Fruit fly (Drosophila melanogaster) whole organism: ENCODE measurements around the gene RunxB.
"Not testable (repeated sequence)": the region's sequence is repeated elsewhere in the genome, so short reads cannot be mapped to it uniquely, and the experiment has no call there.

Experiments
- CG8478 ChIP-seq: fragments of >200 bp; optimal IDR thresholded peaks from 2 replicates; lab custom pipeline; 2018; ENCODE audit warnings: inconsistent platforms
- Dll ChIP-seq: fragments of >200 bp; optimal IDR thresholded peaks from 2 replicates; lab custom pipeline; 2017
- EcR ChIP-seq, 2 experiments: fragments of >200 bp; optimal IDR thresholded peaks; 2 replicates each; lab custom pipeline; 2017; ENCODE audit warnings: missing biosample characterization in 2 of 2, missing genetic modification characterization in 2 of 2, missing genetic modification reagents in 2 of 2
- pan ChIP-seq: fragments of >200 bp; optimal IDR thresholded peaks from 2 replicates; lab custom pipeline; 2017
- psq ChIP-seq: fragments of >200 bp; optimal IDR thresholded peaks from 2 replicates; lab custom pipeline; 2017
- usp ChIP-seq: fragments of >200 bp; optimal IDR thresholded peaks from 2 replicates; lab custom pipeline; 2017; ENCODE audit warnings: missing biosample characterization, missing genetic modification characterization, mixed read lengths

The RunxB gene

dm6 chrX:20519696-20520373 lies 18.5 kb upstream of the RunxB start:
- TF ChIP-seq usp (GFP tag; lab: Kevin White, UChicago) (no peak), Dll (lab: Kevin White, UChicago) (no peak), psq (lab: Kevin White, UChicago) (no peak), pan (lab: Kevin White, UChicago) (no peak), EcR (GFP tag; optimal IDR thresholded peaks at IDR 0.05; lab: Kevin White, UChicago) (no peak)

DNA sequence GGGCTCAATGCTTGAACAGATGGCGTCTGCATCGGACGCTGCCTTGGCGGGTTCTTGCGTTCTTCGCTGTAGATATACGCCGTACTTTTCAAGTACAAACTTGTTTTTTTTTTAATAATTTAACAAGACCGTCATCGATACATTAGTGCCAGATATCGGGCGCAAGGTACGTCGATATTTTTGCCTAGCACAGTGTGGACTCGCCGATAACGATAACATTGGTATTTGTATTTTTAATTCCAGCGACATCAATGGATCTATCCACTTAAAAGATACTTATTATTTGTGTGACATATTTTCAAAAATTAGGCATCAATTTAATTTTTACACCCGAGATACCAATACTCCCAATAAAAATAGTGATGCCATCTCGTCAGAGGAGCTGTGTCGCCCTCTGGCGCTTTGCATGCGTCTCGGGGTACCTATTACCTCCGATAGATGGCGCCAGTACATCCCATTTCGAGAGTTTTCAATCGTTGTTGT lies 13.5 kb upstream of the RunxB start, which contains the start of gene Tak1:
Gene Tak1 (minus strand): TSS at position 175 of the 483 bp plus-strand sequence.
- no peak for TF ChIP-seq usp (GFP tag; lab: Kevin White, UChicago)
- TF ChIP-seq CG8478 (lab: Kevin White, UChicago) = no peak
- TF ChIP-seq psq (lab: Kevin White, UChicago) = no peak
- TF ChIP-seq pan (lab: Kevin White, UChicago) = no peak

DNA sequence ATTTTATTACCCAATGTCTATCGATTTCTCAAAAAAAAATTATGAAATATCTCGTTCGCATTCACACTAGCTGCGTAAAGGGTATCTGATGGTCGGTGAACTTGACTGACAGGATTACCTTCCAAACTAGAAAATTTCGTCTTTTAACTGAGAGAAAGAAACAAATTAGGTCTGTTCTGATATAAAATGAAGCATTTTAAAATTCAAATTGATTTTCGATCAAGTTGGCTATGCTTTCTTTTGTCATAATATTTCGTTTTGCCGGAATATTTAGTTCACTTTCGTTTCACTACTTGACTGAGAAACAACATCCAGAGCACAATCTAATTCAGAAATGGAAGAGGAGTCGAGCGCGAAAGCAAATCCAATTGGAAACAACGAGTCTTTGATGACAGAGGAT lies 11.0 kb upstream of the RunxB start, which contains the start of gene CG42579:
Gene CG42579 (plus strand): TSS at position 301 of the 400 bp plus-strand sequence.
- TF ChIP-seq psq (lab: Kevin White, UChicago); pan (lab: Kevin White, UChicago); usp (GFP tag; lab: Kevin White, UChicago): not testable (repeated sequence)

- TF ChIP-seq usp (GFP tag; lab: Kevin White, UChicago) = no peak
- no peak for TF ChIP-seq pan (lab: Kevin White, UChicago)
- no peak for TF ChIP-seq psq (lab: Kevin White, UChicago)
- no peak for TF ChIP-seq Dll (lab: Kevin White, UChicago)
Measured at dm6 chrX:20536112-20536511, 2.2 kb upstream of the RunxB start.

dm6 chrX:20559582-20559981 lies 21.3 kb downstream of the RunxB start:
- no peak for TF ChIP-seq Dll (lab: Kevin White, UChicago)
- no peak for TF ChIP-seq CG8478 (lab: Kevin White, UChicago)
- no peak for TF ChIP-seq usp (GFP tag; lab: Kevin White, UChicago)
- no peak for TF ChIP-seq pan (lab: Kevin White, UChicago)
- no peak for TF ChIP-seq EcR (GFP tag; optimal IDR thresholded peaks at IDR 0.05; lab: Kevin White, UChicago)
- no peak for TF ChIP-seq psq (lab: Kevin White, UChicago)

DNA sequence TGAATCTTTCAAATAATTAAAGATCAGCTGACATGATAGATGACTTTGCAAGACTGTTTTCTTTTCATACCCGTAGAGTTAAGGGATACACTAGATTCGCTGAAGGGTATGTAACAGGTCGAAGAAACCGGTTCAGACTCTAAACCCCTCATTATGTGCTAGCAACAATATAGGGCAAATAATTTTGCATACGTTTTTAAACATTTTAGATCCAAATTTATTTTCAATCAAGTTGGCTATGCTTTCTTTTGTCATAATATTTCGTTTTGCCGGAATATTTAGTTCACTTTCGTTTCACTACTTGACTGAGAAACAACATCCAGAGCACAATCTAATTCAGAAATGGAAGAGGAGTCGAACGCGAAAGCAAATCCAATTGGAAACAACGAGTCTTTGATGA lies 35.7 kb downstream of the RunxB start, which contains the start of gene CG42580:
Gene CG42580 (plus strand): TSS at position 301 of the 400 bp plus-strand sequence.
- not testable (repeated sequence) for TF ChIP-seq CG8478 (lab: Kevin White, UChicago); usp (GFP tag; lab: Kevin White, UChicago); EcR (GFP tag; optimal IDR thresholded peaks at IDR 0.05; lab: Kevin White, UChicago)

DNA sequence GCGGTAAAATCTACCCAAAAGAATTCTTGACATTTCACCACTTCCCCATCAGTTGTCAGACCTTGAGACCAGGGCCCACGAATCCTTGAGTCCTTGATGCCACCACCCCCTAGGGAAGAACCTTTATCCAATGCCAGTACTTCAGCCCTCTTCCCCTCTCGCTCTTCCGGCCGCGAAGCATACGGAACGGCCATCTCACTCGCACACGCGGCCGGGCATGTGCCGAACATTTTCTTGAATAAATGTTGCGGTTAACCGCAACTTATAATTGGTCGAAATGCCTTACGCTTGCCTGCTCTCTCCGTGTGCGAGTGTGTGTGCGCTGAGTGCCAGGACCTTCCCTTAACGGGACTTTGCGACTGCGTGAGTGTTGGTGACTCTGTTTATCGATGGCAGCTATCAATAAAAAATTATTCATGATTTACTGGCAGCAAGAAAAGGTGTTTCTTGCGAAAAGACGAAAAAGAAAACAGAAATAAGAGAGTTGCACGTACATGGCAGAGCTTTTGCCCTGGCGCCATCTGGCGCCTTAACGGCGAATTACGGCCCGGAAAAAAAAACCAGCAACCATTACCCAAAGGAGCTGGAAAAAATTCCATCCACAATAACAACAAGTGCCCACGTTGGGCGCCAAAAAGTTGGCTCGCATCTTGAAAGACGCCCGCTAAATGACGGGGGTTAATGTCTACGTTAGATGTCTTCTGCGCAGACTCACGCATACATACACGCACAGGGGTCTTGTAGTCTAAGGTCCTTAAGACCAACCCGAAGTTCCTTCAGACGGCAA lies 44.7 kb downstream of the RunxB start:
- no peak for TF ChIP-seq psq (lab: Kevin White, UChicago)
- no peak for TF ChIP-seq usp (GFP tag; lab: Kevin White, UChicago)
- no peak for TF ChIP-seq CG8478 (lab: Kevin White, UChicago)
- no peak for TF ChIP-seq EcR (GFP tag; optimal IDR thresholded peaks at IDR 0.05; lab: Kevin White, UChicago)
- no peak for TF ChIP-seq Dll (lab: Kevin White, UChicago)
- TF ChIP-seq pan (lab: Kevin White, UChicago) = no peak

dm6 chrX:20612979-20613378 lies 74.7 kb downstream of the RunxB start:
- no peak for TF ChIP-seq pan (lab: Kevin White, UChicago)
- TF ChIP-seq CG8478 (lab: Kevin White, UChicago) = no peak
- TF ChIP-seq EcR (GFP tag; optimal IDR thresholded peaks at IDR 0.05; lab: Kevin White, UChicago) = no peak
- TF ChIP-seq Dll (lab: Kevin White, UChicago) = no peak
- no peak for TF ChIP-seq usp (GFP tag; lab: Kevin White, UChicago)
- no peak for TF ChIP-seq psq (lab: Kevin White, UChicago)
